Fruit fly (Drosophila melanogaster) S2 (cell line): ENCODE results near the gene Cnep1r2.

Experiments used
- CG8478 ChIP-seq: fragments of >200 bp; optimal IDR thresholded peaks from 2 replicates; lab custom pipeline; 2018
- CTCF ChIP-seq, 2 experiments: fragments of >200 bp; optimal IDR thresholded peaks; 2 replicates each; lab custom pipeline; 2018

DNA sequence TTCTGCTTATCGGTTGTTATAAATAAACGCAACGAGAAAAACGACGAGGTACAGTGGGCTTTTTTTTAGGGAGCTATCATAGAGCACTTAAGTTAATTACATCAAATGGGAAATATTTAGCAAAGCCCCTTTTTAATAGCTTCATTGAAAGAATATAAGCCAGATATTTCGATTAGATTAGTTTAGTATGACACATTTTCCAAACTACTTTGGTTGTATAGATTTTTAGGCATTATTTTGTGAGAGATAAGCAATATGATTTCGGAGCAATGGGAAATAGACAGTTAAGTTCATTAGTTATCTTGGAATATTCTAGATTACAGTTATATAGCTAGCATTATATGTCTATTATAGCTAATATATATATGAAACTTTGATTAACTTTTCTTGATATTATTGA lies 42.2 kb downstream of the Cnep1r2 start:
- TF ChIP-seq CG8478 (lab: Kevin White, UChicago) (no peak), CTCF (optimal IDR thresholded peaks at IDR 0.05; lab: Kevin White, UChicago) (no peak)
